Fruit fly (Drosophila melanogaster) whole organism, embryonic: ENCODE results near the gene CG15446.

Experiments
- Ada2b ChIP-seq: fragments of 200-800 bp; sonication (Bioruptor generic); IDR thresholded peaks from 2 replicates; pipeline ENCODE4 v1.3.6; 2022; ENCODE audit warnings: missing biosample characterization, missing genetic modification characterization
- Adf1 ChIP-seq: fragments of 200-800 bp; sonication (Bioruptor generic); IDR thresholded peaks from 2 replicates; pipeline ENCODE4 v1.3.6; 2022; ENCODE audit warnings: missing biosample characterization, missing genetic modification characterization
- Bdp1 ChIP-seq: fragments of 200-800 bp; sonication (Bioruptor generic); optimal IDR thresholded peaks from 3 replicates; lab custom pipeline; 2016; ENCODE audit warnings: missing biosample characterization, missing genetic modification characterization
- Blimp-1 ChIP-seq: fragments of 200-800 bp; sonication (Bioruptor generic); optimal IDR thresholded peaks from 3 replicates; lab custom pipeline; 2018; ENCODE audit warnings: missing biosample characterization, missing genetic modification characterization, mild to moderate bottlenecking, moderate library complexity, missing genetic modification reagents
- CG10366 ChIP-seq: fragments of 200-800 bp; sonication (Bioruptor generic); IDR thresholded peaks from 2 replicates; pipeline ENCODE4 v1.3.6; 2022; ENCODE audit warnings: missing biosample characterization, missing genetic modification characterization
- CG11093 ChIP-seq: fragments of 200-800 bp; sonication (Bioruptor generic); IDR thresholded peaks from 3 replicates; pipeline ENCODE4 v1.3.6; 2022; ENCODE audit warnings: missing biosample characterization, missing genetic modification characterization
- CG11456 ChIP-seq: fragments of 200-800 bp; sonication (Bioruptor generic); IDR thresholded peaks from 3 replicates; pipeline ENCODE4 v1.3.6; 2022; ENCODE audit warnings: missing biosample characterization, missing genetic modification characterization
- CG11504 ChIP-seq: fragments of 200-800 bp; sonication (Bioruptor generic); optimal IDR thresholded peaks from 3 replicates; lab custom pipeline; 2019; ENCODE audit warnings: missing biosample characterization, mild to moderate bottlenecking, missing genetic modification characterization, moderate library complexity
- CG13624 ChIP-seq: fragments of 200-800 bp; sonication (Bioruptor generic); optimal IDR thresholded peaks from 2 replicates; lab custom pipeline; 2016; ENCODE audit warnings: missing biosample characterization, missing genetic modification characterization
- CG15696 ChIP-seq: fragments of 200-800 bp; sonication (Bioruptor generic); optimal IDR thresholded peaks from 2 replicates; lab custom pipeline; 2019; ENCODE audit warnings: missing biosample characterization, mild to moderate bottlenecking, missing genetic modification characterization, moderate library complexity
- CG2678 ChIP-seq: fragments of 200-800 bp; sonication (Bioruptor generic); optimal IDR thresholded peaks from 3 replicates; lab custom pipeline; 2019; ENCODE audit warnings: missing biosample characterization, mild to moderate bottlenecking, missing genetic modification characterization, moderate library complexity
- CG3163 ChIP-seq: fragments of 200-800 bp; sonication (Bioruptor generic); optimal IDR thresholded peaks from 3 replicates; lab custom pipeline; 2016; ENCODE audit warnings: missing biosample characterization, missing genetic modification characterization
- CG32532 ChIP-seq: fragments of 200-800 bp; sonication (Bioruptor generic); IDR thresholded peaks from 2 replicates; pipeline ENCODE4 v1.3.6; 2022; ENCODE audit warnings: missing biosample characterization, missing genetic modification characterization
- CG4730 ChIP-seq: fragments of 200-800 bp; sonication (Bioruptor generic); IDR thresholded peaks from 2 replicates; pipeline ENCODE4 v1.3.6; 2022; ENCODE audit warnings: missing biosample characterization, missing genetic modification characterization
- CG6813 ChIP-seq: fragments of 200-800 bp; sonication (Bioruptor generic); optimal IDR thresholded peaks from 2 replicates; lab custom pipeline; 2017; ENCODE audit warnings: missing biosample characterization, missing genetic modification characterization, mild to moderate bottlenecking, moderate library complexity, missing genetic modification reagents
- CG7357 ChIP-seq: fragments of 200-800 bp; sonication (Bioruptor generic); IDR thresholded peaks from 3 replicates; pipeline ENCODE4 v1.3.6; 2022; ENCODE audit warnings: missing biosample characterization, missing genetic modification characterization
- CG7963 ChIP-seq: fragments of 200-800 bp; sonication (Bioruptor generic); IDR thresholded peaks from 3 replicates; pipeline ENCODE4 v1.3.6; 2022; ENCODE audit warnings: missing biosample characterization, missing genetic modification characterization; ENCODE audit not compliant: partially characterized antibody
- CG7987 ChIP-seq: fragments of 200-800 bp; sonication (Bioruptor generic); optimal IDR thresholded peaks from 2 replicates; lab custom pipeline; 2018; ENCODE audit warnings: missing biosample characterization, mild to moderate bottlenecking, missing genetic modification characterization, moderate library complexity
- CG9817 ChIP-seq: fragments of 200-800 bp; sonication (Bioruptor generic); optimal IDR thresholded peaks from 2 replicates; lab custom pipeline; 2018; ENCODE audit warnings: missing biosample characterization, mild to moderate bottlenecking, missing genetic modification characterization, moderate library complexity
- Deaf1 ChIP-seq: fragments of 200-800 bp; optimal IDR thresholded peaks from 3 replicates; lab custom pipeline; 2019; ENCODE audit warnings: missing biosample characterization, mild to moderate bottlenecking, missing genetic modification characterization, moderate library complexity
- Dfd ChIP-seq, 2 experiments: fragments of >200 bp; optimal IDR thresholded peaks; 2 replicates each; lab custom pipeline; 2017; ENCODE audit warnings: missing biosample characterization in 2 of 2, missing genetic modification characterization in 2 of 2
- Drgx ChIP-seq: fragments of 200-800 bp; sonication (Bioruptor generic); IDR thresholded peaks from 2 replicates; pipeline ENCODE4 v1.3.6; 2022; ENCODE audit warnings: missing biosample characterization, missing genetic modification characterization
- Kr ChIP-seq: fragments of 200-800 bp; sonication (Bioruptor generic); optimal IDR thresholded peaks from 2 replicates; lab custom pipeline; 2017; ENCODE audit warnings: missing biosample characterization, mild to moderate bottlenecking, missing genetic modification characterization
- Med ChIP-seq: fragments of 200-800 bp; sonication (Bioruptor generic); peaks from one replicate; lab custom pipeline; 2016; ENCODE audit warnings: missing biosample characterization, missing genetic modification characterization, mild to moderate bottlenecking, inconsistent platforms, moderate library complexity
- Oli ChIP-seq: fragments of 200-800 bp; sonication (Bioruptor generic); optimal IDR thresholded peaks from 2 replicates; lab custom pipeline; 2018; ENCODE audit warnings: missing biosample characterization, mild to moderate bottlenecking, missing genetic modification characterization, moderate library complexity
- Pdp1 ChIP-seq, 2 experiments: fragments of 200-800 bp; sonication (Bioruptor generic); optimal IDR thresholded peaks; 3 replicates each; lab custom pipeline; 2016; ENCODE audit warnings: missing biosample characterization in 2 of 2, missing genetic modification characterization in 2 of 2, mild to moderate bottlenecking in 1 of 2, moderate library complexity in 1 of 2
- Rfx ChIP-seq: fragments of 200-800 bp; sonication (Bioruptor generic); IDR thresholded peaks from 2 replicates; pipeline ENCODE4 v1.3.6; 2022; ENCODE audit warnings: missing biosample characterization, missing genetic modification characterization
- Rx ChIP-seq: fragments of 200-800 bp; sonication (Bioruptor generic); IDR thresholded peaks from 2 replicates; pipeline ENCODE4 v1.3.6; 2022; ENCODE audit warnings: missing biosample characterization, missing genetic modification characterization
- Trl ChIP-seq, 3 experiments: fragments of >200 bp in 2 of 3; fragments of 200-800 bp in 1 of 3; sonication (Bioruptor generic) in 1 of 3; optimal IDR thresholded peaks; 2 replicates in 1 of 3; 3 replicates in 2 of 3; lab custom pipeline; 2016 to 2017; ENCODE audit warnings: missing biosample characterization in 1 of 3, missing genetic modification characterization in 1 of 3
- bsh ChIP-seq, 2 experiments: fragments of 200-800 bp; sonication (Bioruptor generic); optimal IDR thresholded peaks; 2 replicates each; lab custom pipeline; 2017 to 2018; ENCODE audit warnings: mild to moderate bottlenecking in 2 of 2, missing biosample characterization in 2 of 2, missing genetic modification characterization in 2 of 2, moderate library complexity in 1 of 2
- gce ChIP-seq: fragments of 200-800 bp; sonication (Bioruptor generic); IDR thresholded peaks from 3 replicates; pipeline ENCODE4 v1.3.6; 2022; ENCODE audit warnings: missing biosample characterization, missing genetic modification characterization
- grau ChIP-seq: fragments of 200-800 bp; optimal IDR thresholded peaks from 3 replicates; lab custom pipeline; 2019; ENCODE audit warnings: missing biosample characterization, mild to moderate bottlenecking, missing genetic modification characterization, moderate library complexity
- hkb ChIP-seq, 2 experiments: fragments of 200-800 bp in 1 of 2; fragments of >200 bp in 1 of 2; sonication (Bioruptor generic) in 1 of 2; IDR thresholded peaks in 1 of 2; optimal IDR thresholded peaks in 1 of 2; 2 replicates each; pipeline versions ENCODE4 v1.3.6 to Lab custom; 2017 to 2022; ENCODE audit warnings: missing biosample characterization in 1 of 2, missing genetic modification characterization in 1 of 2
- lab ChIP-seq: fragments of 200-800 bp; sonication (Bioruptor generic); optimal IDR thresholded peaks from 3 replicates; lab custom pipeline; 2017; ENCODE audit warnings: missing biosample characterization, missing genetic modification characterization, mild to moderate bottlenecking, moderate library complexity, missing genetic modification reagents
- lbe ChIP-seq: fragments of 200-800 bp; sonication (Bioruptor generic); optimal IDR thresholded peaks from 2 replicates; lab custom pipeline; 2016; ENCODE audit warnings: missing biosample characterization, mild to moderate bottlenecking, missing genetic modification characterization
- lmd ChIP-seq: fragments of 200-800 bp; sonication (Bioruptor generic); IDR thresholded peaks from 2 replicates; pipeline ENCODE4 v1.3.6; 2022; ENCODE audit warnings: missing biosample characterization, missing genetic modification characterization
- mam ChIP-seq: fragments of 200-800 bp; sonication (Bioruptor generic); optimal IDR thresholded peaks from 3 replicates; lab custom pipeline; 2016; ENCODE audit warnings: missing biosample characterization, missing genetic modification characterization
- nom ChIP-seq: fragments of 200-800 bp; sonication (Bioruptor generic); optimal IDR thresholded peaks from 2 replicates; lab custom pipeline; 2017; ENCODE audit warnings: missing biosample characterization, missing genetic modification characterization, mild to moderate bottlenecking, moderate library complexity, missing genetic modification reagents
- org-1 ChIP-seq: fragments of 200-800 bp; sonication (Bioruptor generic); optimal IDR thresholded peaks from 2 replicates; lab custom pipeline; 2017; ENCODE audit warnings: missing biosample characterization, missing genetic modification characterization
- prd ChIP-seq, 3 experiments: fragments of >200 bp in 2 of 3; fragments of 200-800 bp in 1 of 3; sonication (Bioruptor generic) in 1 of 3; optimal IDR thresholded peaks in 2 of 3; IDR thresholded peaks in 1 of 3; 2 replicates in 2 of 3; 3 replicates in 1 of 3; pipeline versions ENCODE4 v1.3.6 to Lab custom; 2017 to 2022; ENCODE audit warnings: missing biosample characterization in 1 of 3, missing genetic modification characterization in 1 of 3
- row ChIP-seq: fragments of 200-800 bp; sonication (Bioruptor generic); IDR thresholded peaks from 3 replicates; pipeline ENCODE4 v1.3.6; 2022; ENCODE audit warnings: missing biosample characterization, missing genetic modification characterization
- sens ChIP-seq: fragments of 200-800 bp; sonication (Bioruptor generic); peaks from one replicate; lab custom pipeline; 2016; ENCODE audit warnings: missing biosample characterization, missing genetic modification characterization
- sisA ChIP-seq: fragments of 200-800 bp; sonication (Bioruptor generic); IDR thresholded peaks from 2 replicates; pipeline ENCODE4 v1.3.6; 2022; ENCODE audit warnings: missing biosample characterization, missing genetic modification characterization
- slp2 ChIP-seq: fragments of 200-800 bp; sonication (Bioruptor generic); optimal IDR thresholded peaks from 2 replicates; lab custom pipeline; 2016; ENCODE audit warnings: missing biosample characterization, missing genetic modification characterization
- zfh1 ChIP-seq: fragments of 200-800 bp; sonication (Bioruptor generic); IDR thresholded peaks from 3 replicates; pipeline ENCODE4 v1.3.6; 2022; ENCODE audit warnings: missing biosample characterization, missing genetic modification characterization

CG15446 gene

dm6 chrX:21067474-21067873, 34.5 kb downstream of the CG15446 start, which contains the start of gene CG32512:
CG32512 (minus strand) TSS chrX:21067540.
- TF ChIP-seq Rfx (GFP tag; lab: Robert Waterston, UW) (peak; percentile 20; the same call in 1 of the 2 replicates), sisA (GFP tag; lab: Robert Waterston, UW) (0 out of 2 replicates have a peak, but pooled peaks have one; percentile 14), Kr (GFP tag; lab: Kevin White, UChicago) (no peak), gce (GFP tag; lab: Robert Waterston, UW) (no peak), Drgx (peak; percentile 45), Med (GFP tag; lab: Kevin White, UChicago) (peak; percentile 60), CG3163 (GFP tag; lab: Kevin White, UChicago) (peak; percentile 55), Pdp1 (GFP tag; optimal IDR thresholded peaks at IDR 0.05; lab: Kevin White, UChicago) (no peak), Adf1 (GFP tag; lab: Robert Waterston, UW) (peak; percentile 22; the same call in 1 of the 2 replicates), prd (optimal IDR thresholded peaks at IDR 0.05; lab: Kevin White, UChicago) (no peak), prd (GFP tag; IDR thresholded peaks at IDR 0.05; lab: Robert Waterston, UW) (0 out of 3 replicates have a peak, but pooled peaks have one; percentile 19), Trl (optimal IDR thresholded peaks at IDR 0.05; lab: Kevin White, UChicago) (peak; percentile 20 to 27), Trl (GFP tag; optimal IDR thresholded peaks at IDR 0.05; lab: Kevin White, UChicago) (no peak)

- TF ChIP-seq CG7963, result no peak
- TF ChIP-seq Oli, result no peak
- TF ChIP-seq CG6813 (GFP tag; lab: Kevin White, UChicago), result peak; percentile 14
- TF ChIP-seq CG2678 (tag; lab: Kevin White, UChicago), result peak; percentile 2
- peak; percentile 51 for TF ChIP-seq CG7987 (GFP tag; lab: Kevin White, UChicago)
- no peak for TF ChIP-seq grau
- TF ChIP-seq Rx (GFP tag; lab: Robert Waterston, UW), result no peak
- TF ChIP-seq CG15696 (tag; lab: Kevin White, UChicago), result peak; percentile 12
- TF ChIP-seq Deaf1 (tag; lab: Kevin White, UChicago), result no peak
- peak in 1 of 2 experiments; percentile 6 for TF ChIP-seq Pdp1 (GFP tag; optimal IDR thresholded peaks at IDR 0.05; lab: Kevin White, UChicago)
- no peak for TF ChIP-seq lab (GFP tag; lab: Kevin White, UChicago)
- TF ChIP-seq Blimp-1 (GFP tag; lab: Kevin White, UChicago), result peak; percentile 11
- TF ChIP-seq sens, result peak; percentile 33
These were observed 36.2 kb downstream of the CG15446 start for dm6 chrX:21065775-21066174.

- TF ChIP-seq Adf1 (GFP tag; lab: Robert Waterston, UW), result no peak
- peak; percentile 31; the same call in 1 of the 2 replicates for TF ChIP-seq lmd
- TF ChIP-seq row (GFP tag; lab: Robert Waterston, UW), result peak; percentile 46; the same call in 2 of the 3 replicates
- TF ChIP-seq slp2 (GFP tag; lab: Kevin White, UChicago), result no peak
- no peak for TF ChIP-seq Dfd (GFP tag; optimal IDR thresholded peaks at IDR 0.05; lab: Kevin White, UChicago)
- TF ChIP-seq CG13624 (GFP tag; lab: Kevin White, UChicago), result no peak
- peak; percentile 15 for TF ChIP-seq CG11504 (tag; lab: Kevin White, UChicago)
- peak in 1 of 2 experiments; percentile 47 for TF ChIP-seq bsh (GFP tag; optimal IDR thresholded peaks at IDR 0.05; lab: Kevin White, UChicago)
- TF ChIP-seq zfh1 (GFP tag; lab: Robert Waterston, UW), result 0 out of 3 replicates have a peak, but pooled peaks have one; percentile 49
- TF ChIP-seq CG32532 (GFP tag; lab: Robert Waterston, UW), result peak; percentile 20; the same call in 1 of the 2 replicates
- no peak for TF ChIP-seq prd (optimal IDR thresholded peaks at IDR 0.05; lab: Kevin White, UChicago)
- peak; percentile 45; the same call in 1 of the 3 replicates for TF ChIP-seq prd (GFP tag; IDR thresholded peaks at IDR 0.05; lab: Robert Waterston, UW)
- peak; percentile 17 for TF ChIP-seq CG9817 (tag; lab: Kevin White, UChicago)
- peak; percentile 95 for TF ChIP-seq lbe (GFP tag; lab: Kevin White, UChicago)
- TF ChIP-seq Bdp1 (GFP tag; lab: Kevin White, UChicago), result no peak
- TF ChIP-seq CG7357 (GFP tag; lab: Robert Waterston, UW), result 0 out of 3 replicates have a peak, but pooled peaks have one; percentile 6
- TF ChIP-seq org-1 (GFP tag; lab: Kevin White, UChicago), result no peak
- no peak for TF ChIP-seq CG11093
- no peak for TF ChIP-seq CG4730 (GFP tag; lab: Robert Waterston, UW)
- TF ChIP-seq CG10366 (GFP tag; lab: Robert Waterston, UW), result peak; percentile 28; the same call in 1 of the 2 replicates
- TF ChIP-seq Ada2b (GFP tag; lab: Robert Waterston, UW), result peak; percentile 24; the same call in 1 of the 2 replicates
- peak; percentile 64; the same call in 1 of the 3 replicates for TF ChIP-seq CG11456 (GFP tag; lab: Robert Waterston, UW)
- TF ChIP-seq hkb (optimal IDR thresholded peaks at IDR 0.05; lab: Kevin White, UChicago), result no peak
- no peak for TF ChIP-seq hkb (GFP tag; IDR thresholded peaks at IDR 0.05; lab: Robert Waterston, UW)
- TF ChIP-seq mam (GFP tag; lab: Kevin White, UChicago), result peak; percentile 27
- peak; percentile 90 for TF ChIP-seq nom (GFP tag; lab: Kevin White, UChicago)
These were observed 37.1 kb downstream of the CG15446 start for dm6 chrX:21064927-21065326.
